Fruit fly (Drosophila melanogaster) whole organism, wandering third instar larva: ENCODE data around the gene CG9098.
A peak's percentile ranks its signal among the peaks of the same experiment; 100 is the strongest.

Experiments used
- Abd-B ChIP-seq: fragments of >200 bp; optimal IDR thresholded peaks from 2 replicates; lab custom pipeline; 2017; ENCODE audit warnings: missing biosample characterization, missing genetic modification characterization
- CG32264 ChIP-seq: fragments of 200-800 bp; sonication (Bioruptor generic); optimal IDR thresholded peaks from 2 replicates; lab custom pipeline; 2016; ENCODE audit warnings: missing biosample characterization, missing genetic modification characterization
- CG9705 ChIP-seq: fragments of 200-800 bp; sonication (Bioruptor generic); optimal IDR thresholded peaks from 2 replicates; lab custom pipeline; 2018; ENCODE audit warnings: missing biosample characterization, mild to moderate bottlenecking, missing genetic modification characterization
- CrebA ChIP-seq: fragments of 200-800 bp; sonication (Bioruptor generic); optimal IDR thresholded peaks from 2 replicates; lab custom pipeline; 2016; ENCODE audit warnings: missing biosample characterization, mild to moderate bottlenecking, missing genetic modification characterization, borderline replicate concordance
- Dfd ChIP-seq: fragments of >200 bp; optimal IDR thresholded peaks from 2 replicates; lab custom pipeline; 2017; ENCODE audit warnings: missing biosample characterization, missing genetic modification characterization
- Dif ChIP-seq: fragments of 200-275, 200-300 bp; sonication (Bioruptor generic); optimal IDR thresholded peaks from 2 replicates; lab custom pipeline; 2018; ENCODE audit warnings: missing biosample characterization, missing genetic modification characterization; ENCODE audit not compliant: partially characterized antibody
- GATAd ChIP-seq: sonication (Bioruptor generic); optimal IDR thresholded peaks from 2 replicates; lab custom pipeline; 2016; ENCODE audit warnings: missing biosample characterization, missing genetic modification characterization
- HLH106 ChIP-seq: fragments of 200-800 bp; optimal IDR thresholded peaks from 3 replicates; lab custom pipeline; 2019; ENCODE audit warnings: missing biosample characterization, mild to moderate bottlenecking, missing genetic modification characterization, moderate library complexity
- Hnf4 ChIP-seq: fragments of 200-800 bp; sonication (Bioruptor generic); optimal IDR thresholded peaks from 2 replicates; lab custom pipeline; 2016; ENCODE audit warnings: missing biosample characterization, mild to moderate bottlenecking, missing genetic modification characterization
- Hr78 ChIP-seq: fragments of >200 bp; optimal IDR thresholded peaks from 2 replicates; lab custom pipeline; 2017; ENCODE audit warnings: missing biosample characterization, missing genetic modification characterization
- Hr83 ChIP-seq: fragments of 200-300 bp; sonication (Bioruptor generic); optimal IDR thresholded peaks from 2 replicates; lab custom pipeline; 2016; ENCODE audit warnings: missing biosample characterization, mild to moderate bottlenecking, missing genetic modification characterization, moderate library complexity; ENCODE audit not compliant: poor library complexity, severe bottlenecking
- Jra ChIP-seq: sonication (Bioruptor generic); optimal IDR thresholded peaks from 2 replicates; lab custom pipeline; 2016; ENCODE audit warnings: missing biosample characterization, missing genetic modification characterization
- Mio ChIP-seq: sonication (Bioruptor generic); optimal IDR thresholded peaks from 2 replicates; lab custom pipeline; 2016; ENCODE audit warnings: missing biosample characterization, missing genetic modification characterization
- Myc ChIP-seq: fragments of >200 bp; optimal IDR thresholded peaks from 2 replicates; lab custom pipeline; 2017
- N ChIP-seq: fragments of >200 bp; optimal IDR thresholded peaks from 2 replicates; lab custom pipeline; 2018; ENCODE audit warnings: missing biosample characterization, missing external identifiers, missing genetic modification characterization
- OdsH ChIP-seq: fragments of 200-800 bp; sonication (Bioruptor generic); optimal IDR thresholded peaks from 2 replicates; lab custom pipeline; 2016; ENCODE audit warnings: missing biosample characterization, mild to moderate bottlenecking, missing genetic modification characterization
- Rel ChIP-seq, 2 experiments: fragments of 200-800 bp; sonication (Bioruptor generic) in 1 of 2; optimal IDR thresholded peaks; 2 replicates in 1 of 2; 3 replicates in 1 of 2; lab custom pipeline; 2016 to 2019; ENCODE audit warnings: mild to moderate bottlenecking in 2 of 2, missing biosample characterization in 2 of 2, missing genetic modification characterization in 2 of 2, moderate library complexity in 1 of 2
- Sp1 ChIP-seq: fragments of 200-800 bp; sonication (Bioruptor generic); optimal IDR thresholded peaks from 3 replicates; lab custom pipeline; 2019; ENCODE audit warnings: missing biosample characterization, mild to moderate bottlenecking, missing genetic modification characterization, moderate library complexity
- Vsx2 ChIP-seq: fragments of 200-300, 225-300 bp; sonication (Bioruptor generic); optimal IDR thresholded peaks from 2 replicates; lab custom pipeline; 2018; ENCODE audit warnings: missing biosample characterization, missing genetic modification characterization; ENCODE audit not compliant: partially characterized antibody
- br ChIP-seq: fragments of 200-800 bp; sonication (Bioruptor generic); optimal IDR thresholded peaks from 2 replicates; lab custom pipeline; 2016; ENCODE audit warnings: missing biosample characterization, missing genetic modification characterization
- brk ChIP-seq: fragments of 200-800 bp; sonication (Bioruptor generic); optimal IDR thresholded peaks from 2 replicates; lab custom pipeline; 2016; ENCODE audit warnings: missing biosample characterization, mild to moderate bottlenecking, missing genetic modification characterization
- dl ChIP-seq, 2 experiments: fragments of 175-275, 200-275 bp in 1 of 2; fragments of 200-275 bp in 1 of 2; sonication (Bioruptor generic); optimal IDR thresholded peaks; lab custom pipeline; 2018; ENCODE audit warnings: mild to moderate bottlenecking in 2 of 2, missing biosample characterization in 2 of 2, missing genetic modification characterization in 2 of 2, moderate library complexity in 2 of 2; ENCODE audit not compliant: partially characterized antibody in 2 of 2, insufficient read depth in 1 of 2
- dmrt93B ChIP-seq: fragments of 200-800 bp; sonication (Bioruptor generic); optimal IDR thresholded peaks from 2 replicates; lab custom pipeline; 2018; ENCODE audit warnings: missing biosample characterization, mild to moderate bottlenecking, missing genetic modification characterization
- dsf ChIP-seq: sonication (Bioruptor generic); optimal IDR thresholded peaks from 2 replicates; lab custom pipeline; 2016; ENCODE audit warnings: missing biosample characterization, missing genetic modification characterization, borderline replicate concordance
- ey ChIP-seq: fragments of 200-800 bp; sonication (Bioruptor generic); optimal IDR thresholded peaks from 2 replicates; lab custom pipeline; 2016; ENCODE audit warnings: missing biosample characterization, missing genetic modification characterization
- foxo ChIP-seq, 2 experiments: fragments of 200-800 bp; sonication (Bioruptor generic); optimal IDR thresholded peaks; 2 replicates in 1 of 2; 3 replicates in 1 of 2; lab custom pipeline; 2016 to 2017; ENCODE audit warnings: missing biosample characterization in 2 of 2, missing genetic modification characterization in 2 of 2
- fru ChIP-seq: fragments of 200-800 bp; sonication (Bioruptor generic); optimal IDR thresholded peaks from 3 replicates; lab custom pipeline; 2016; ENCODE audit warnings: missing biosample characterization, mild to moderate bottlenecking, missing genetic modification characterization
- h ChIP-seq: fragments of 200-800 bp; sonication (Bioruptor generic); optimal IDR thresholded peaks from 3 replicates; lab custom pipeline; 2016; ENCODE audit warnings: missing biosample characterization, mild to moderate bottlenecking, missing genetic modification characterization
- jim ChIP-seq: fragments of 175-275, 200-325 bp; sonication (Bioruptor generic); optimal IDR thresholded peaks from 2 replicates; lab custom pipeline; 2016; ENCODE audit warnings: missing biosample characterization, mild to moderate bottlenecking, missing genetic modification characterization
- lola ChIP-seq: fragments of >200 bp; optimal IDR thresholded peaks from 2 replicates; lab custom pipeline; 2017; ENCODE audit warnings: missing biosample characterization, missing genetic modification characterization
- pan ChIP-seq: fragments of >200 bp; optimal IDR thresholded peaks from 2 replicates; lab custom pipeline; 2017
- psq ChIP-seq: fragments of 200-800 bp; sonication (Bioruptor generic); optimal IDR thresholded peaks from 3 replicates; lab custom pipeline; 2017; ENCODE audit warnings: missing biosample characterization, mild to moderate bottlenecking, missing genetic modification characterization, moderate library complexity
- rgr ChIP-seq: fragments of 200-800 bp; sonication (Bioruptor generic); optimal IDR thresholded peaks from 3 replicates; lab custom pipeline; 2016; ENCODE audit warnings: missing biosample characterization, mild to moderate bottlenecking, missing genetic modification characterization
- sage ChIP-seq: fragments of 200-800 bp; sonication (Bioruptor generic); optimal IDR thresholded peaks from 2 replicates; lab custom pipeline; 2016; ENCODE audit warnings: missing biosample characterization, mild to moderate bottlenecking, missing genetic modification characterization
- sv ChIP-seq: fragments of 200-800 bp; sonication (Bioruptor generic); optimal IDR thresholded peaks from 3 replicates; lab custom pipeline; 2016; ENCODE audit warnings: missing biosample characterization, missing genetic modification characterization
- tai ChIP-seq: sonication (Bioruptor generic); optimal IDR thresholded peaks from 2 replicates; lab custom pipeline; 2016; ENCODE audit warnings: missing biosample characterization, missing genetic modification characterization
- usp ChIP-seq: fragments of >200 bp; optimal IDR thresholded peaks from 2 replicates; lab custom pipeline; 2017; ENCODE audit warnings: missing biosample characterization, missing genetic modification characterization
- woc ChIP-seq: sonication (Bioruptor generic); optimal IDR thresholded peaks from 2 replicates; lab custom pipeline; 2016; ENCODE audit warnings: missing biosample characterization, mild to moderate bottlenecking, missing genetic modification characterization

CG9098 gene

DNA sequence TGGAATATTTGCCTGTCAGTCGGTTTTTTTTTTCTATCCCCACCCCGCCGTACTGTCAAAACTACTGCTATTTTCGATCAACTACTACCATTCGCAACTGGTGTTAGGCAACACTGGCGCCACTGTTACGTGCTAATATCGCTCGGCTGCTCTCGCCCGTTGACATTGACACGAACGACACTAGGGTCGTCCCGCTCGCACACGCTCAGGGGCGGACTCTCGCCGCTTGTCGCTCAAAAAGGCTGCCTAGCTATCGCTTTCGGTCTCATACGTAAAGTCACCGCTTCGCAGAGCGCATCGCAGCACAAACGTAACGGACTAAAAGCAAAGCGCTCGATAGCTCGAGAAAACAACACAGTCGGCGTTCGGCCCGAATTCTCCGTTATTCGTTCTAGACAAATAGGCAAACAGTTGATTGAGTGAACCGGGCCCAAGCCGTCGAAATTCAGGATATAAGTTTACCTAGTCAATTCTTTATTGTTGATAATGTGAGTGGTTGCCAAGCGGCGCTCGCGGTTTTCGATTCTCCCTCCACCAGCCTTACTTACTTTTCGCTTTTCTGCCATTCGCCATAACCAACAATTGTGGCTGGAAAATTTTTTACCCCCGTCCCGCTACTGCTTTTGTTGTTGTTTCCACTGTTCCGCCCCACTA is 29.7 kb downstream of the CG9098 start:
- TF ChIP-seq CrebA (GFP tag; lab: Kevin White, UChicago) (no peak), Myc (no peak), woc (no peak), Dfd (no peak), usp (no peak), dmrt93B (GFP tag; lab: Kevin White, UChicago) (no peak), rgr (GFP tag; lab: Kevin White, UChicago) (peak; percentile 70), N (GFP tag; lab: Kevin White, UChicago) (no peak), sv (peak; percentile 27), OdsH (GFP tag; lab: Kevin White, UChicago) (peak; percentile 38), Rel (GFP tag; optimal IDR thresholded peaks at IDR 0.05; lab: Kevin White, UChicago) (peak; percentile 32), Rel (tag; optimal IDR thresholded peaks at IDR 0.05; lab: Kevin White, UChicago) (peak; percentile 75), fru (GFP tag; lab: Kevin White, UChicago) (peak; percentile 52), Hr78 (GFP tag; lab: Kevin White, UChicago) (no peak), HLH106 (peak; percentile 37), sage (no peak), Vsx2 (GFP tag; lab: Kevin White, UChicago) (no peak), h (GFP tag; lab: Kevin White, UChicago) (peak; percentile 72), Dif (GFP tag; lab: Kevin White, UChicago) (peak; percentile 79), Jra (peak; percentile 73), dl (GFP tag; optimal IDR thresholded peaks at IDR 0.05; lab: Kevin White, UChicago; ENCODE audit: insufficient read depth in 1 of 2, partially characterized antibody in 2 of 2) (peak in 1 of 2 experiments; percentile 46), brk (GFP tag; lab: Kevin White, UChicago) (no peak), lola (GFP tag; lab: Kevin White, UChicago) (no peak), GATAd (GFP tag; lab: Kevin White, UChicago) (no peak), psq (GFP tag; lab: Kevin White, UChicago) (peak; percentile 32), ey (peak; percentile 1), pan (lab: Kevin White, UChicago) (no peak), tai (GFP tag; lab: Kevin White, UChicago) (no peak), br (GFP tag; lab: Kevin White, UChicago) (peak; percentile 73), CG32264 (GFP tag; lab: Kevin White, UChicago) (no peak), Hnf4 (GFP tag; lab: Kevin White, UChicago) (peak; percentile 78), Mio (GFP tag; lab: Kevin White, UChicago) (no peak), Sp1 (peak; percentile 73), foxo (GFP tag; optimal IDR thresholded peaks at IDR 0.05; lab: Kevin White, UChicago) (peak; percentile 47 to 67), Abd-B (GFP tag; lab: Kevin White, UChicago) (no peak), dsf (GFP tag; lab: Kevin White, UChicago) (no peak), CG9705 (GFP tag; lab: Kevin White, UChicago) (peak; percentile 11), jim (GFP tag; lab: Kevin White, UChicago) (no peak), Hr83 (GFP tag; lab: Kevin White, UChicago) (peak; percentile 64)

- TF ChIP-seq rgr (GFP tag; lab: Kevin White, UChicago) (peak; percentile 0), pan (lab: Kevin White, UChicago) (no peak), h (GFP tag; lab: Kevin White, UChicago) (no peak), OdsH (GFP tag; lab: Kevin White, UChicago) (no peak), HLH106 (peak; percentile 14), Rel (GFP tag; optimal IDR thresholded peaks at IDR 0.05; lab: Kevin White, UChicago) (no peak), Rel (tag; optimal IDR thresholded peaks at IDR 0.05; lab: Kevin White, UChicago) (peak; percentile 100), Vsx2 (GFP tag; lab: Kevin White, UChicago) (no peak), fru (GFP tag; lab: Kevin White, UChicago) (no peak), Myc (no peak), sv (no peak), dsf (GFP tag; lab: Kevin White, UChicago) (no peak), Hr78 (GFP tag; lab: Kevin White, UChicago) (no peak), CG9705 (GFP tag; lab: Kevin White, UChicago) (peak; percentile 5), woc (no peak), Dif (GFP tag; lab: Kevin White, UChicago) (peak; percentile 91), sage (no peak), Hr83 (GFP tag; lab: Kevin White, UChicago) (no peak), Dfd (no peak), Jra (no peak), CrebA (GFP tag; lab: Kevin White, UChicago) (no peak), psq (GFP tag; lab: Kevin White, UChicago) (no peak), Mio (GFP tag; lab: Kevin White, UChicago) (no peak), lola (GFP tag; lab: Kevin White, UChicago) (no peak), Sp1 (no peak), Hnf4 (GFP tag; lab: Kevin White, UChicago) (no peak), GATAd (GFP tag; lab: Kevin White, UChicago) (no peak), CG32264 (GFP tag; lab: Kevin White, UChicago) (no peak), br (GFP tag; lab: Kevin White, UChicago) (no peak), ey (no peak), dl (GFP tag; optimal IDR thresholded peaks at IDR 0.05; lab: Kevin White, UChicago; ENCODE audit: insufficient read depth in 1 of 2, partially characterized antibody in 2 of 2) (peak; percentile 70 to 84), usp (no peak), foxo (GFP tag; optimal IDR thresholded peaks at IDR 0.05; lab: Kevin White, UChicago) (no peak), Abd-B (GFP tag; lab: Kevin White, UChicago) (no peak), dmrt93B (GFP tag; lab: Kevin White, UChicago) (peak; percentile 50), jim (GFP tag; lab: Kevin White, UChicago) (no peak), brk (GFP tag; lab: Kevin White, UChicago) (no peak)
These were observed 30.5 kb downstream of the CG9098 start, which contains the start of gene eIF4A for dm6 chr2L:5981433-5982333. Gene eIF4A, plus strand, starts transcription at chr2L:5981764.
